Fruit fly (Drosophila melanogaster): ENCODE measurements around the gene CG8837.

Gene CG8837

DNA sequence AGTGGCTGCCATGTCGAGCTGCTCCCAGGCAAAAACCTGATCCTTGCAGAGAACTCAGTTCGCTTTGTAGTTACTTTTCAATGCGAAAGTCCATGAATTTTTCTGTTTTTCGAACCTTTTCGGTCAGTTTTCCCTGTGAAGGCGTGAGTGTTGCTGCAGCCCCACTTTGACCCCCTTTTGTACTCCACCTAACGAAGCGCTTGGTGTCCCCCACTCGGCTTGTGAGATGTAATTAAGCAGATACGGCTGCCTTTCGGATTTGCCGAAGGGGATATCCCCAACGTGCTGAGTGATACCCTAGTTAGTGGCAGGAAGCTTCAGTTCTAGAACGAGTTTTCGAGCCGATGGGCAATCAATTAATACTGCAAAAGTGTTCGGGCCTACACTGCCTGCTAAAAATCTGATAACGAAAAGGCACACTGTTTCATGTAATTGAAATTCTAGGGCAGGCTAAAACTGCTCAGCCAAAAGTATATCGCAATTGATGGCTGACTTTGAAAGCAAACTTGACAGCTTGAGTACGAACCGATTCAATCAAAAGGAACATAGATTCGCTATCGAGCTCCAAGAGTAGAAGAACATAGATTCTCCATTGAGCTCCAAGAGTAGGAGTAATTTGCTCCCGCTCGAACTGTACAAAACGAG is 31.7 kb downstream of the CG8837 start:
- TF ChIP-seq CG17801 (GFP tag; optimal IDR thresholded peaks at IDR 0.05; ENCODE audit: partially characterized antibody), result no peak

DNA sequence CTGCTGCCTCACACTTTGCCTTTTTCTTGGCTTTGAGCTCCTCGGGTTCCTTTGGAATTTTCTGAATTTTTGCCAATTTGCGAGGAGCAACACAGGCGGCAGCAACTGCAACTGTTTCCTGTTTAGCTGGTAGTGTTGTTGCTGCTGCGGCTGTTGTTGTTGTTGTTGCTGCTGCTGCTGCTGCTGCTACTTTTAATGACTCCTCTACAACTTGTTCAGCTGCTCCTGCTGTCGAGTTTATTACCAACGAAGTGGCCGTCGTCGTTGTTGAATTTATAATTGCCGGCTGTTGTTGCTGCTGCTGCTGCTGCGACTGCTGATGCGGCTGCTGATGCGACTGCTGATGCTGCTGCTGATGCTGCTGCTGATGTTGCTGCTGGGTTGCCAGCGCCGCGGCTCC is 32.9 kb downstream of the CG8837 start:
- TF ChIP-seq CG17801 (GFP tag; optimal IDR thresholded peaks at IDR 0.05; ENCODE audit: partially characterized antibody), result no peak

DNA sequence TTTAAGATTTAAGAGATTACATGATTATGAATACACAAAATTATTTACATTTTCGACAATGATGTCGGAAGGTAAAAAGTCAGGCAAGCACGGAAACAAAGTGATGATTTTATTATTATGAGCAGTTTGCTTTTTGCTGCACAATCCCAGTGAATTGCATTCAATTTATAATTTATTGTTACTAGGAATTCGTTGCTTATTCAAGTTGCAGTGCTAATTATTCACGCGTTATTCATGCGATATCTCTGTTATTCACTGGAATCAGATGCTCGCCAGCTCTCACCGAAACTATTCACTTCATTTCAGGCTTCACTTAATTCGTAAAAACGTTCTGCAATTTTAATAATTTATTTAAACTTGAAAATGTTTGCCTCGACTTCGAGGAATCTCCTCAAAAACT is 33.7 kb downstream of the CG8837 start:
- no peak for TF ChIP-seq CG17801 (GFP tag; optimal IDR thresholded peaks at IDR 0.05; ENCODE audit: partially characterized antibody)

DNA sequence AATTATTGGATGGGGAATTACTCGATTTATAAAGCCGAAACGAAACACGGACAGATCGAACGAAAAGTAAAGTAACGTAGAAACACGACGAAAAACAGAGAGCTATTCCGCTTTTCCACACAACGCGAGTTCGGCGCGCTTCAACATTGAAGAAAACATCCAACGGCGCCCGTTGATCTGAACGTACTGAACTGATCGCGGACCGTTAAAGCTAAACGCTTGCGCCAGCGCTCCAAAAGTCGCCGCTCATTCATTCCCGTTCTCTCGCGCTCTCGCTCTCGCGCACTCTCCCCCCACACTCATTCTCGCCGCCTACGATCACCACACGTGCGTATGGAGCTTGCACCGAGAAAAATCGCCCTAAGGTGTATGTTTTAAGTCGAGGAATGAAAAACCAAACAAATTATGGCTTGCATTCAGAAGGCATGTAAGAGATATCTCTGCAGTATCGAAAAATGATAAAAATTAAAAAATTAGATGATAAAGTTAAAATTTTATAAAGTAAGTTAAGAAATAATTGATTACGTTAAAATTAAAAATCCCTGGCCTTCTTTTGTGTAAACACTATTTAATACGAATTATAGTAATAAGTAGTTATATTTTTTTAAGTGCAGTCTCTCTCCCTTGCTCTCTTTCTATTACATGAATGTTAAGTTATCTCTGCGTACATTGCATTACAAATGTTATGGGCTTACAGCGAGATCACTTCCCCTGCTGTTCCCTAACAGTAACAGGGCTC is 34.8 kb downstream of the CG8837 start, which contains the start of gene E23:
Gene E23 (minus strand): TSS at position 188 of the 739 bp plus-strand sequence.
- peak; percentile 93 for TF ChIP-seq CG17801 (GFP tag; optimal IDR thresholded peaks at IDR 0.05; ENCODE audit: partially characterized antibody)

DNA sequence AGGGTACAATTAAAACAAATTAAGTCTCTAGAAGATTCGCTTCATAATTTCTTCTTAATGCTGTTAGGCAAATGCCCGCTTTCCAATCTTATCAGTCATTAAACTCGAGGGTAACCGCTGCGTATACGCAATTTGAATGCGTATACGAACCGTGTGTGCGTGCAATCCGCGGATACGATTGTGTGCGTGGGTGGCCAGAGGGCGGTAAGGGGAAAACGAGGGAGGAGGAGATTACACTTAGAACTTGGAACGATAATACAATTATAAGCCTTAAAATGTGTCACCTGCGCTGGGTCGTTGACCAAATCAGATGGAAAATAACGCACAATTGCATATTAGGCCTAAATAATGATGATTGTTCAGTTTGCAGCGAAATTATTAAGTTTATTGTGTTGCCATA is 35.7 kb downstream of the CG8837 start:
- TF ChIP-seq CG17801 (GFP tag; optimal IDR thresholded peaks at IDR 0.05; ENCODE audit: partially characterized antibody), result no peak

DNA sequence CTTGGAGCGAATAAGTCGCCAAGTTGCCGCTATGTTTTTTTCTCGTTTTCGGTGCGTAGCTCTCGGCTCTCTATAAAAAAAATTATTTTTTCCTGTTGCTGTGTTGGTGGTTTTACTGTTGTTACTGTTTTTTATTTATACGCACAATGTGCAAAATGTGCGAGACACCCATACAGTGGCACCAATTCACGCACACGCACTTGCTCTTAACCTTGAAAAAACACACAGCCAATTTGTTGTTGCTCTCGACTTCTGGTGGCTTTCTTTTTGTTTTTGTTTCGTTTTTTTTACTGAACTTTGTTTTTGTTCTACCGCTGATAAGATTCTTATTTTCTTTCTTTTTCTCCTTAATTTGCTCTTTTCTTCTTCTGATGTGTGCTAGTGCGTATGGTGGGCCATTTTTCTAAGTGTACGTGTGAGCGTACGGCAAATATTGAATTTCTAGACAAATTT is 36.2 kb downstream of the CG8837 start:
- no peak for TF ChIP-seq CG17801 (GFP tag; optimal IDR thresholded peaks at IDR 0.05; ENCODE audit: partially characterized antibody)

DNA sequence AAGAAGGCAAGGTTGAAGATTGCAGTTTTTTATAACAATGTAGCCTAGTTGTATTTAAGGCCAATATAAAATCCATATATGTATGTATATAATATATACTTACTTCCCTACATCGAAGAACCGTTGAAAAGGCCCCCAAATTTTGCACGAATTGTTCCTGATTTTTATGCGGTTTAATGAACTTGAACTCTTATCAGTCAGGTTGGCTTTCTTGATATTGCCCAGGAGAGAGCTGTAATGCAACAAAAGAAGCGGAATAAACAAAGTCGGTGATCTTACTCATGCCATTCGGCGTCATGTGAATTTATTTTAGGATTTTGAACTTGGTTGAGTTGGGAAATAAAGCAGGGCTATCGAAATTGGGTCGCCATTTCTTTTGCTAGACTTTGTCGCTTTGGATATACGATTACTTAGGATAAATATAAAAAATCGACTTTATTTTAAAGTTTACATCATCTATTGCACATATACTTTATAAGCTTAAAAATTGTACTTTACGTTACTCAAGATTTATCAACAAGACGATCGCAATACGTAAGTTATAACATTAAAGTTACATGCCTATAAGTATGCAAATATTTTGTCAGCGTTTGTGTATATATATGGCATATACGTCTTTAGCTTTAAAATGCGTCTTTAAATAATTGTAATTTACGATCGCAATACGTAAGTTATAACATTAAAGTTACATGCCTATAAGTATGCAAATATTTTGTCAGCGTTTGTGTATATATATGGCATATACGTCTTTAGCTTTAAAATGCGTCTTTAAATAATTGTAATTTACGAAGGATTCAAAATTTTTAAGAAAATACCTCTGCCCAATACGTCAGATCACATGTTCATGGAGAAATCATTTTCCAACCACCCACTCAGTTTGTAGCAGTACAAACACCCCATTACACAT is 37.0 kb downstream of the CG8837 start, which contains the start of gene CG8838:
Gene CG8838 (plus strand): TSS at position 857 of the 907 bp plus-strand sequence.
- no peak for TF ChIP-seq CG17801 (GFP tag; optimal IDR thresholded peaks at IDR 0.05; ENCODE audit: partially characterized antibody)

DNA sequence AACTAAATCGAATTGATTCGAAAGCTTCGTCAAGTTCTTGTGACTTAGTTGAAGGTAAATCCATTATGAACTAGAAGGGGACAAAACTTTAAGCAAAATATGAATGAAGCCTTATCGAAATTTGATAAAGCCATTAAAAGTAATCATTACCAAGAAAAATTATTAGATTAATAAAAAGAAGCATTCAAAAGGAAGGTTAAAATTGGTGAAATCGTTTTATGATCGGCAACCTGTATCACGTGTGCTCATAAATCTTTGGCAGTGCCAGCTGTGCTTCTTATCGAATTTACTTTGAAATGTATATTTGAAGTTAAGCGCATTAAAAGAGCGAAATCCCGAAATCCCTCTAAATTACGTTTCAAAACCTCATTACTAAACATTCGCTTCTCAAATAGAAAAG is 41.8 kb downstream of the CG8837 start:
- no peak for TF ChIP-seq CG17801 (GFP tag; optimal IDR thresholded peaks at IDR 0.05; ENCODE audit: partially characterized antibody)

DNA sequence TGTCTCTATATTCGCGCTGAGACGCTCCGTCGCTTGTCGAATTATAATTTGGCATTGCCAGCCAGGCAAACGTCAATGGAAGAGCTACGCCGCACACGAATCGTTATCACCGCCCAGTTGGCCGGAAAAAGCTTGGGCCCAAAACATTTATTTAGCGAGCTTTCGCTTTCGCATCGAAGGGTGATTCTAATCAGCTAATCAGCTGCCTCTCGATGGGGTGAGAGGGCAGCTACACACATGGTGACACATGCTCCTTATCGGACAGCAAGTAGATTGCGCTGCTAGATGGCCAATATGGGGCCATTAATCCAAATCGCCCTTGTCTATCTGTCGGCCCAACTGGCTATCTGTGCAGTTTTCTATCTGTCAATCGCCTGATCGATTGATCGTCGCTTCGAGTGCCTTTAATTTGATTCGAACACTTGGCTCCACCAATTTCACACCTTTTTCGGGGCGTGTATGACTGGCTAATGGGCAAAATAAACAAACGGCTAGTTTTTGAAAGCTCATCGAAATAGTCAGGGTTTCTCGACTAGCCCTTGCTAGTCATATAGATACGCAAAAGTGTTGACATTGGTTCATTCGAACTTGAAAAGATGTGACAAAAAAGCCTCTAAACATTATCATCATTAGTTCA is 46.1 kb downstream of the CG8837 start:
- no peak for TF ChIP-seq CG17801 (GFP tag; optimal IDR thresholded peaks at IDR 0.05; ENCODE audit: partially characterized antibody)

DNA sequence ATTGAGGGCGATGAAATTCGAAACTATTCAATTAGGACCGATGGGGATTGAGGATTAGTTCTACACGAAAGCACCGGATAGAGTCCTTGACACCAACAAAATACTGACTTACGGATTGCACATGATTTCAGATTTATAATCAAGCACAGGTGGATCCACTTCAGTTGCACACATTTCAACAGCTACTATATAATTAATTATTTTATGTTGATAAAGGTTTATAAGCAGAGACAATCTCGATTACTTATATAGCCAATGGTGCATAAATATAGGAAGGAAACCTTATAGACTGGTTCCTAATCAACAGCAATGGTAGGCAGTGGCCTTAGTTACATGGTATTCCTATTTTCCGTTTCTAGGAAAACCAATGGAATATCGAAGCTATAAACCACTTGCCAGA is 48.4 kb downstream of the CG8837 start:
- TF ChIP-seq CG17801 (GFP tag; optimal IDR thresholded peaks at IDR 0.05; ENCODE audit: partially characterized antibody), result no peak

DNA sequence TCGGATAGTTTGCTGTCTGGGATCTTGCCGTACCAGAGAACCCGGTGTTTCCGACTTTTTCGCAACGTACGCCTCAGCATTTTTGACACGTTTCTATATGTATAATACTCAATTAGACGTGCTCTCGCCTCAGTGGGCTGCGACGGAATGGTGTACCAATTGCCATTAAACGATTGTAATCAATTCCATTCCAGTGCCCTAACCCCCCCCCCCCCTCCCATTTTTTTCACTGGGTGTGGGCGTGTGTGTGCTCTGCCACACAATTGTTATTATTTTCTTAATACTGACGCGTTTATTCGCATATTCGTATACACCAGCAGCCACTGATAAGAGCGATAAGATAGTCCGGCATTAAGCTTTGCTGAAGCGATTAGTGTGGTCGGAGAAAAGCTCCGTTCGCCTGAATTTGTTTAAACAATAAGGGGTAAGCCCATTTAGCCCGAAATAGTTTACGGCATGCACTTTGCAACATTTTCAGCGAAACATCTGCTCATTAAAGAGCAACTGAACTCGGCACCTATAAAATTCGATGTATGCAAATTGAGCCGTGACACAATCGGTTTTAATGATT is 49.1 kb downstream of the CG8837 start:
- TF ChIP-seq CG17801 (GFP tag; optimal IDR thresholded peaks at IDR 0.05; ENCODE audit: partially characterized antibody), result no peak

DNA sequence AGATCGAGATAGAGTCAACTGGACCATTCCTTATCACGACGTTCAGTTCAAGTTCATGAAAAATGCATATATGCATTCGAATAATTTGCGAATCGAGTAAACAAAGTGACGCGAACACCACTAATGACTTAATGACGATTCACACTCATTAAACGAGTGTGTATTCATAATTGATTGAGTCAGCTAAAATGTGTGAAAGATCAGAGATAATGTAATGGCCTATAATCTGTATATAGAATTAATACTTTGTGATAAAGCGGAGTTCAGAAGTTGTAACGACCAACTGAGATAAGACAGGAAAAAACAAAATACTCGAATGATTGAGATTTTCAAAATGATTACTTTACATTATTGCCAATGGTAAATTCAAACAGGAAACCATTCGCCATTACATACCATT is 49.8 kb downstream of the CG8837 start:
- no peak for TF ChIP-seq CG17801 (GFP tag; optimal IDR thresholded peaks at IDR 0.05; ENCODE audit: partially characterized antibody)

DNA sequence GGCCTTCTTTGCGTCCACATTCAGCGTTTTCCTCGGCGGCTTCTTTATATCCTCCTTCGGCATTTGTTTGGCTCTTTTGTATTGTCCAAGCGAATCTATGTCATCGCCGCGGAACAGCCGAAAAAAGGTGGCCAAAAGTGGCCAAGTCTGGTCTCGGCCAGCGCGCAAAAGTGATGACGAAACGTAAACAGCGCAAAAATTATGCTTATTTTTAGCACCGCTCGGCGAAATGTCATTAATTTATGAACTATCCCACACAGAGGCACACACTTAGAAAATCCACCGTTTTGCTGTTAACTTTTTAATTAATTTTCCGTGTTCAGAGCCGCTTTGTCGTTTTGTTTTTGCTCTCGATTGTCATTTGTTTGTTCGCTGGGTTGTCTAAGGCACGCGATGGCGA is 50.9 kb downstream of the CG8837 start:
- TF ChIP-seq CG17801 (GFP tag; optimal IDR thresholded peaks at IDR 0.05; ENCODE audit: partially characterized antibody), result no peak

DNA sequence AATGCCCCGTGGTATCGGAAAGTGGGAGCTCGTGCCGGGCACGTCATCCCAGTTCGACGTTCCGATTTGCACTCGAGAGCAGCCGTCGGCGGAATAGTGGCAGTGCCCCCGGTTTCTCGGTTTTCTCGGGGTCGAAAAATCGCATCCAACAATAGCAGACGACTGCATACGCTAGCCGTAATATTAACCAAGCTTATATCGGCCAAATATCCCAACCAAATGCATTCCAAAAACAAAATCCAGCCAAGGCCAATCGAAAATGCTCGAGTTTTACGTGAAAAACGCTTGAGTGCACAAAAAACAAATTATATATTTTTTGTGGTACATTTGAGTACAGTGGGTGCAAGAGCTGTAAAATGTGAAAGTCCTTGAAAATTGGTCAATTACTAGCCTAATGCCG is 51.3 kb downstream of the CG8837 start:
- no peak for TF ChIP-seq CG17801 (GFP tag; optimal IDR thresholded peaks at IDR 0.05; ENCODE audit: partially characterized antibody)
